Worm (Caenorhabditis elegans): ENCODE measurements around the gene K03B4.2.

DNA sequence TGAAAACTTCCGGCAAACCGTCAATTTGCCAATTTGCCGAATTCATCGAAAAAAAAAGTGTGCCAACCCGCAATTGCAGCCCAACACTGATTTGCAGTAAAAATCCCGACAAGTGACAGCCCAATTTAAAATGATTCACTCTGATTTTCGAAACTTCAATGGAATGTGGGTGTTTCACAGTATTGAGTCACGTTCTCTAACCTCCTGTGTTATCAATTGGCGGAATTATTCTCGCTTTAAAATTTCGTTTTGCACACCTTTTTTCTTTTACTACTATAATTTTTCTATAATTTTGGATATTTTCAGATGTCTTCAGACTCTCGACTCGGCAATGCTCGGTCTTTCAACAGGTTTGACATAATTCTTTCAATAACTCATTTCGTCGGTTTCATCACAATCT lies 34.5 kb downstream of the K03B4.2 start, which contains the start of gene F39G3.5:
- no peak for TF ChIP-seq atf-7 (tag; optimal IDR thresholded peaks at IDR 0.05)
- TF ChIP-seq ama-1 (optimal IDR thresholded peaks at IDR 0.05): no peak
- no peak for TF ChIP-seq ama-1 (GFP tag; optimal IDR thresholded peaks at IDR 0.05)
